Worm (Caenorhabditis elegans): ENCODE results near the gene K07B1.4.

Gene K07B1.4

ce11 chrV:9328670-9329069, at the start of gene K07B1.4:
Gene K07B1.4, plus strand, starts transcription at chrV:9328970.
- TF ChIP-seq tbx-8 (GFP tag; optimal IDR thresholded peaks at IDR 0.05) (no peak), sptf-1 (tag; optimal IDR thresholded peaks at IDR 0.05) (no peak), ham-2 (GFP tag; optimal IDR thresholded peaks at IDR 0.05) (no peak), mab-5 (tag; optimal IDR thresholded peaks at IDR 0.05) (no peak), ztf-11 (tag; optimal IDR thresholded peaks at IDR 0.05) (no peak), bed-3 (GFP tag; optimal IDR thresholded peaks at IDR 0.05) (no peak), elt-1 (tag; optimal IDR thresholded peaks at IDR 0.05; ENCODE audit: borderline replicate concordance, insufficient read depth) (no peak), nhr-2 (tag; optimal IDR thresholded peaks at IDR 0.05) (no peak), flh-1 (GFP tag; optimal IDR thresholded peaks at IDR 0.05) (no peak), lin-13 (tag; optimal IDR thresholded peaks at IDR 0.05) (no peak), pha-4 (tag; optimal IDR thresholded peaks at IDR 0.05) (no peak), zip-8 (tag; optimal IDR thresholded peaks at IDR 0.05) (no peak), lin-32 (GFP tag; optimal IDR thresholded peaks at IDR 0.05) (no peak), ceh-83 (GFP tag; optimal IDR thresholded peaks at IDR 0.05) (no peak), mep-1 (tag; optimal IDR thresholded peaks at IDR 0.05) (no peak), lsy-2 (tag; optimal IDR thresholded peaks at IDR 0.05) (no peak), snpc-4 (tag; optimal IDR thresholded peaks at IDR 0.05) (no peak), ceh-43 (GFP tag; optimal IDR thresholded peaks at IDR 0.05) (no peak), mls-2 (tag; optimal IDR thresholded peaks at IDR 0.05) (no peak)

- TF ChIP-seq zip-8 (tag; optimal IDR thresholded peaks at IDR 0.05) (no peak), ham-2 (GFP tag; optimal IDR thresholded peaks at IDR 0.05) (no peak), flh-1 (GFP tag; optimal IDR thresholded peaks at IDR 0.05) (no peak), elt-1 (tag; optimal IDR thresholded peaks at IDR 0.05; ENCODE audit: borderline replicate concordance, insufficient read depth) (no peak), lin-32 (GFP tag; optimal IDR thresholded peaks at IDR 0.05) (no peak)
Measured at ce11 chrV:9282110-9282509, 46.7 kb upstream of the K07B1.4 start, which contains the start of gene hlh-10. Gene hlh-10, minus strand, starts transcription at chrV:9282210.

- no peak for TF ChIP-seq sem-2 (GFP tag; optimal IDR thresholded peaks at IDR 0.05)
- TF ChIP-seq ceh-43 (GFP tag; optimal IDR thresholded peaks at IDR 0.05), result no peak
- TF ChIP-seq ceh-83 (GFP tag; optimal IDR thresholded peaks at IDR 0.05), result no peak
- no peak for TF ChIP-seq cnd-1 (tag; optimal IDR thresholded peaks at IDR 0.05)
- no peak for TF ChIP-seq elt-3 (tag; optimal IDR thresholded peaks at IDR 0.05)
- TF ChIP-seq drap-1 (GFP tag; optimal IDR thresholded peaks at IDR 0.05), result no peak
- TF ChIP-seq zip-8 (tag; optimal IDR thresholded peaks at IDR 0.05), result no peak
- TF ChIP-seq ham-2 (GFP tag; optimal IDR thresholded peaks at IDR 0.05), result no peak
- TF ChIP-seq mab-5 (tag; optimal IDR thresholded peaks at IDR 0.05), result no peak
- no peak for TF ChIP-seq hlh-1 (tag; optimal IDR thresholded peaks at IDR 0.05)
- TF ChIP-seq mep-1 (tag; optimal IDR thresholded peaks at IDR 0.05), result no peak
- no peak for TF ChIP-seq blmp-1 (tag; optimal IDR thresholded peaks at IDR 0.05)
- no peak for TF ChIP-seq ces-1 (GFP tag; optimal IDR thresholded peaks at IDR 0.05)
- no peak for TF ChIP-seq snpc-4 (tag; optimal IDR thresholded peaks at IDR 0.05)
- TF ChIP-seq bed-3 (GFP tag; optimal IDR thresholded peaks at IDR 0.05), result no peak
- TF ChIP-seq pha-4 (tag; optimal IDR thresholded peaks at IDR 0.05), result no peak
- TF ChIP-seq lin-13 (tag; optimal IDR thresholded peaks at IDR 0.05), result no peak
- TF ChIP-seq nhr-28 (tag; optimal IDR thresholded peaks at IDR 0.05), result no peak
- no peak for TF ChIP-seq lin-32 (GFP tag; optimal IDR thresholded peaks at IDR 0.05)
- TF ChIP-seq nhr-237 (tag; optimal IDR thresholded peaks at IDR 0.05), result no peak
Measured at ce11 chrV:9283452-9283851, 45.3 kb upstream of the K07B1.4 start.

- TF ChIP-seq ham-2 (GFP tag; optimal IDR thresholded peaks at IDR 0.05) (no peak), nhr-12 (tag; optimal IDR thresholded peaks at IDR 0.05) (no peak), elt-3 (tag; optimal IDR thresholded peaks at IDR 0.05) (no peak), ztf-11 (tag; optimal IDR thresholded peaks at IDR 0.05) (no peak), blmp-1 (tag; optimal IDR thresholded peaks at IDR 0.05) (no peak), bed-3 (GFP tag; optimal IDR thresholded peaks at IDR 0.05) (no peak), mls-2 (tag; optimal IDR thresholded peaks at IDR 0.05) (no peak), nhr-76 (tag; optimal IDR thresholded peaks at IDR 0.05) (no peak)
Measured at ce11 chrV:9287460-9287859, 41.3 kb upstream of the K07B1.4 start, which contains the start of gene lron-2. Gene lron-2, minus strand, starts transcription at chrV:9287560.

- TF ChIP-seq tbx-8 (GFP tag; optimal IDR thresholded peaks at IDR 0.05), result no peak
Measured at ce11 chrV:9291919-9292318, 36.9 kb upstream of the K07B1.4 start, which contains the start of gene ZK682.7. Gene ZK682.7, minus strand, starts transcription at chrV:9292165.
